Worm (Caenorhabditis elegans): ENCODE data around the gene F32D8.5.

F32D8.5 gene

ce11 chrV:10894601-10895000, at the start of gene F32D8.5, which contains the start of gene F32D8.14:
F32D8.5 (plus strand) TSS chrV:10894800.
F32D8.14 (minus strand) TSS chrV:10894788.
- peak; percentile 69 for TF ChIP-seq nhr-237 (tag; optimal IDR thresholded peaks at IDR 0.05)
- peak; percentile 7 for TF ChIP-seq cnd-1 (tag; optimal IDR thresholded peaks at IDR 0.05)
- no peak for TF ChIP-seq flh-1 (GFP tag; optimal IDR thresholded peaks at IDR 0.05)
- TF ChIP-seq unc-62 (GFP tag; optimal IDR thresholded peaks at IDR 0.05): peak; percentile 47
- no peak for TF ChIP-seq ceh-83 (GFP tag; optimal IDR thresholded peaks at IDR 0.05)
- TF ChIP-seq nhr-2 (tag; optimal IDR thresholded peaks at IDR 0.05): no peak
- TF ChIP-seq elt-3 (tag; optimal IDR thresholded peaks at IDR 0.05): no peak
- peak; percentile 19 for TF ChIP-seq lin-13 (tag; optimal IDR thresholded peaks at IDR 0.05)
- peak; percentile 2 for TF ChIP-seq ceh-39 (tag; optimal IDR thresholded peaks at IDR 0.05)
- TF ChIP-seq ztf-11 (tag; optimal IDR thresholded peaks at IDR 0.05): no peak
- TF ChIP-seq pha-4 (tag; optimal IDR thresholded peaks at IDR 0.05): peak; percentile 76
- peak; percentile 47 for TF ChIP-seq sptf-1 (tag; optimal IDR thresholded peaks at IDR 0.05)
- no peak for TF ChIP-seq mab-5 (tag; optimal IDR thresholded peaks at IDR 0.05)
- no peak for TF ChIP-seq nhr-76 (tag; optimal IDR thresholded peaks at IDR 0.05)
- no peak for TF ChIP-seq bed-3 (GFP tag; optimal IDR thresholded peaks at IDR 0.05)
- TF ChIP-seq ham-2 (GFP tag; optimal IDR thresholded peaks at IDR 0.05): no peak
- peak; percentile 60 for TF ChIP-seq mep-1 (tag; optimal IDR thresholded peaks at IDR 0.05)
- TF ChIP-seq lsy-2 (tag; optimal IDR thresholded peaks at IDR 0.05): peak; percentile 53
- TF ChIP-seq elt-1 (tag; optimal IDR thresholded peaks at IDR 0.05; ENCODE audit: borderline replicate concordance, insufficient read depth): peak; percentile 37
- no peak for TF ChIP-seq snpc-4 (tag; optimal IDR thresholded peaks at IDR 0.05)
- no peak for TF ChIP-seq ceh-43 (GFP tag; optimal IDR thresholded peaks at IDR 0.05)
- peak; percentile 65 for TF ChIP-seq ces-1 (GFP tag; optimal IDR thresholded peaks at IDR 0.05)
- TF ChIP-seq drap-1 (GFP tag; optimal IDR thresholded peaks at IDR 0.05): no peak
- no peak for TF ChIP-seq mls-2 (tag; optimal IDR thresholded peaks at IDR 0.05)

DNA sequence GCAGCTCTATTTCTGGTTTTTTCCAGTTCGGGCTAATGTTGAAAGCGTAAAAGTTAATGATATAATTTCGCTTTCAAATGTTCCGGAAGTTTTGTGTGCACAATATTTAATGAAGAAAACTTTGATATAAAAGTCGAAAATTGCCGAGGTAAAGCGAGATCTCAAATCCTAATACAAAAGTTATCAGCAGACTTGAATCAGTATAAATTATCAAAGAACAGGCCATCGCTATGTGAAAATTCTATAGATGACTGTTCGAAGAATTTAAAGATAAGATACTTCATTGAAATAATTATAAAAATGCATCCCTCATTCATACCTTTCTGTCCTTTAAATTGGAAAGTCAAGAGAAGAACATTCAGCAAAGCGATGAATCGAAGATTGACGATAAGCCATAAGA, 47.7 kb upstream of the F32D8.5 start, which contains the start of gene C29A12.6:
C29A12.6 (plus strand) TSS at position 301 of the 400 bp plus-strand sequence.
- TF ChIP-seq unc-120 (tag; optimal IDR thresholded peaks at IDR 0.05; ENCODE audit: poor library complexity, severe bottlenecking) (no peak), unc-62 (GFP tag; optimal IDR thresholded peaks at IDR 0.05) (no peak), lsy-2 (tag; optimal IDR thresholded peaks at IDR 0.05) (no peak), ces-1 (GFP tag; optimal IDR thresholded peaks at IDR 0.05) (no peak), snpc-4 (tag; optimal IDR thresholded peaks at IDR 0.05) (no peak), unc-39 (tag; optimal IDR thresholded peaks at IDR 0.05) (no peak), mep-1 (tag; optimal IDR thresholded peaks at IDR 0.05) (no peak), mls-2 (tag; optimal IDR thresholded peaks at IDR 0.05) (no peak), zip-8 (tag; optimal IDR thresholded peaks at IDR 0.05) (no peak), mab-5 (tag; optimal IDR thresholded peaks at IDR 0.05) (no peak), nhr-28 (tag; optimal IDR thresholded peaks at IDR 0.05) (no peak), ceh-39 (tag; optimal IDR thresholded peaks at IDR 0.05) (no peak), ceh-43 (GFP tag; optimal IDR thresholded peaks at IDR 0.05) (no peak), cnd-1 (tag; optimal IDR thresholded peaks at IDR 0.05) (no peak), sptf-1 (tag; optimal IDR thresholded peaks at IDR 0.05) (no peak), ceh-83 (GFP tag; optimal IDR thresholded peaks at IDR 0.05) (no peak), pha-4 (tag; optimal IDR thresholded peaks at IDR 0.05) (no peak)

- no peak for TF ChIP-seq lsy-2 (tag; optimal IDR thresholded peaks at IDR 0.05)
- no peak for TF ChIP-seq cnd-1 (tag; optimal IDR thresholded peaks at IDR 0.05)
- TF ChIP-seq ces-1 (GFP tag; optimal IDR thresholded peaks at IDR 0.05): peak; percentile 66
- no peak for TF ChIP-seq M03D4.4 (tag; optimal IDR thresholded peaks at IDR 0.05)
These were observed 40.4 kb upstream of the F32D8.5 start for ce11 chrV:10854197-10854596.

ce11 chrV:10855363-10855762, 39.2 kb upstream of the F32D8.5 start:
- no peak for TF ChIP-seq unc-120 (tag; optimal IDR thresholded peaks at IDR 0.05; ENCODE audit: poor library complexity, severe bottlenecking)
- no peak for TF ChIP-seq elt-1 (tag; optimal IDR thresholded peaks at IDR 0.05; ENCODE audit: borderline replicate concordance, insufficient read depth)
- no peak for TF ChIP-seq zip-8 (tag; optimal IDR thresholded peaks at IDR 0.05)

DNA sequence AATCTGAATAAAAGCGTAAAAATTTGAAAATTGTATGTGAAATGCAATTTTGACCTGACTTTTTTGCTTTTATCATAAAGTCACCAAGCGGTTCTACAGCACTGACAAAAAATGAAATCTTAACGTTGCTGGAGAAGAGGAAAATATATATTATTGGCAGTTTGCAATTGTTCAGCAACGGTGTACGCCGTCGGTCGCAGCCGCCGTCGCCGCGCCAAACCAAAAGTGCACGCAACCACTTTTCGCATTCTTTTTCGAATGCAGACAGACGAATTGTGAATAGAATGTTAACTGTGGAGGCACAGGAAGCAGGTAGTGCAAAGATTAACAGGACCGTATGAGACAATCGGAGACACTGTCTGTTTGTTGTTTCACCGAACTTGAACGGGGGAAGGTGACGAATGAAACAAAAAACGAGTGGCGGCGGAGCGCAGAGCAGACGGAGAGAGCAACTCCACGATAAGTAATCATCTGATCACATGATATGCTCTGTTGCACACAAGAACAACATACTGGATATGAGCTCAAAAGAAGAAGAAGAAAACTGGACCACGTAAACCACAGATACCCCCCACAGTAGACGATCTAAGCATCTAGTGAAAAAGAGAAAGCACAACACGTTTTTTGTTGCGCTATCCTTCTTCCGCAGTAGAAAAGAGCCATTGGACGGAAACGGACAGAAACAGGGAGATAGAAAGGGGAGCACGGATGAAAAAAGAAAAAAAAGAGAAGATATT, 37.5 kb upstream of the F32D8.5 start:
- TF ChIP-seq flh-1 (GFP tag; optimal IDR thresholded peaks at IDR 0.05) (no peak), unc-120 (tag; optimal IDR thresholded peaks at IDR 0.05; ENCODE audit: poor library complexity, severe bottlenecking) (peak; percentile 77)

Measured in whole organism, mixed stage, embryonic.